Worm (Caenorhabditis elegans) whole organism, early embryonic: ENCODE measurements around the gene T04C12.11.
A peak's percentile ranks its signal among the peaks of the same experiment; 100 is the strongest.

ENCODE experiments used
- B0310.2 ChIP-seq: sonication (generic microtip); optimal IDR thresholded peaks from 2 replicates; lab custom pipeline; 2016; ENCODE audit warnings: mild to moderate bottlenecking, missing genetic modification characterization, missing compliant biosample characterization
- F13C5.2 ChIP-seq: sonication (generic microtip); optimal IDR thresholded peaks from 2 replicates; lab custom pipeline; 2017; ENCODE audit warnings: mild to moderate bottlenecking, missing genetic modification characterization, inconsistent platforms, missing compliant biosample characterization
- aly-1 ChIP-seq: sonication (generic microtip); optimal IDR thresholded peaks from 2 replicates; lab custom pipeline; 2016; ENCODE audit warnings: missing genetic modification characterization, missing compliant biosample characterization
- ama-1 ChIP-seq: fragments of 150-350 bp; optimal IDR thresholded peaks from 2 replicates; lab custom pipeline; 2014
- ceh-13 ChIP-seq: fragments of 200-800 bp; sonication (Bioruptor generic); optimal IDR thresholded peaks from 2 replicates; lab custom pipeline; 2018; ENCODE audit warnings: mild to moderate bottlenecking, missing genetic modification characterization, missing compliant biosample characterization
- ceh-36 ChIP-seq: sonication (generic microtip); optimal IDR thresholded peaks from 2 replicates; lab custom pipeline; 2016; ENCODE audit warnings: missing genetic modification characterization, inconsistent platforms, missing compliant biosample characterization
- ets-7 ChIP-seq: sonication (generic microtip); optimal IDR thresholded peaks from 2 replicates; lab custom pipeline; 2016; ENCODE audit warnings: missing genotype, missing genetic modification characterization, missing compliant biosample characterization
- flt-1 ChIP-seq: fragments of 200-800 bp; sonication (Bioruptor generic); IDR thresholded peaks from 2 replicates; pipeline ENCODE4 v1.3.6; 2022; ENCODE audit warnings: missing genetic modification characterization, missing compliant biosample characterization
- hmbx-1 ChIP-seq: sonication (generic microtip); optimal IDR thresholded peaks from 2 replicates; lab custom pipeline; 2016; ENCODE audit warnings: mild to moderate bottlenecking, missing genetic modification characterization, missing compliant biosample characterization
- hmg-4 ChIP-seq: fragments of 200-800 bp; sonication (Bioruptor generic); optimal IDR thresholded peaks from 2 replicates; lab custom pipeline; 2018; ENCODE audit warnings: mild to moderate bottlenecking, missing genetic modification characterization, missing compliant biosample characterization
- hnd-1 ChIP-seq: sonication (generic microtip); optimal IDR thresholded peaks from 2 replicates; lab custom pipeline; 2016; ENCODE audit warnings: missing genetic modification characterization, missing compliant biosample characterization
- pes-1 ChIP-seq: fragments of 200-800 bp; sonication (Bioruptor generic); IDR thresholded peaks from 2 replicates; pipeline ENCODE4 v1.3.6; 2022; ENCODE audit warnings: missing genetic modification reagents, missing genetic modification characterization, missing compliant biosample characterization
- scrt-1 ChIP-seq: fragments of 200-800 bp; sonication (Bioruptor generic); IDR thresholded peaks from 2 replicates; pipeline ENCODE4 v1.3.6; 2022; ENCODE audit warnings: missing genetic modification characterization, missing compliant biosample characterization
- sea-1 ChIP-seq: fragments of 200-800 bp; sonication (Bioruptor generic); conservative IDR thresholded peaks from 2 replicates; pipeline ENCODE4 v1.3.6; 2022; ENCODE audit warnings: missing genetic modification characterization, missing compliant biosample characterization
- tbx-11 ChIP-seq: fragments of 200-800 bp; sonication (Bioruptor generic); IDR thresholded peaks from 2 replicates; pipeline ENCODE4 v1.3.6; 2022; ENCODE audit warnings: missing genetic modification characterization, missing compliant biosample characterization
- tbx-37 ChIP-seq: fragments of 200-800 bp; sonication (Bioruptor generic); conservative IDR thresholded peaks from 2 replicates; pipeline ENCODE4 v1.3.6; 2022; ENCODE audit warnings: missing genetic modification reagents, missing genetic modification characterization, missing compliant biosample characterization
- tra-4 ChIP-seq: sonication (generic microtip); optimal IDR thresholded peaks from 2 replicates; lab custom pipeline; 2017; ENCODE audit warnings: missing genetic modification characterization, missing compliant biosample characterization

Gene T04C12.11

DNA sequence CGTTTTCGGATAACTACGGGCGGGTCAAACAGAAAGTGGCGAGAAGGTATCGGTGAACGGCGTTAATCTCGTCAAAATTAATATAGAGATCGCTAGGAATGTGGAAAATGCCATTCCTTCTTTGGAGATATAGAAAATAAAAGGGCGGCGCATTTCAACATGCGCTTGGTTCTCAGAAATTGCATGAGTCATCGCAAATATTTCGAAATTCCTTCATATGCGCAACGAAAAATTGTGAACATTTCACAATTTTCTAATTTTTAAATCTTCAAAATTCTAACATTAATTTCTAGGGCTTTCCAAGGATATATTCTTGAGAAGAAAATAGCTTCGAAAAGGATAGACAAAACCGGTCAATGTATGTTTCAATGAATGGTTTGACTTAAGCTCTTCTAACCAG is 18.8 kb upstream of the T04C12.11 start:
- no peak for TF ChIP-seq ceh-36 (tag; lab: Kevin White, UChicago)
- no peak for TF ChIP-seq B0310.2 (tag; lab: Kevin White, UChicago)
- no peak for TF ChIP-seq hmg-4 (GFP tag; lab: Kevin White, UChicago)
- TF ChIP-seq hnd-1 (tag; lab: Kevin White, UChicago): no peak
- TF ChIP-seq F13C5.2 (tag; lab: Kevin White, UChicago): no peak
- no peak for TF ChIP-seq tbx-37 (GFP tag; lab: Robert Waterston, UW)
- TF ChIP-seq tra-4 (tag; lab: Kevin White, UChicago): no peak
- TF ChIP-seq ama-1 (lab: Kevin White, UChicago): no peak
- TF ChIP-seq pes-1 (GFP tag; lab: Robert Waterston, UW): no peak
- no peak for TF ChIP-seq flt-1 (GFP tag; lab: Robert Waterston, UW)
- TF ChIP-seq tbx-11: no peak
- TF ChIP-seq aly-1 (tag; lab: Kevin White, UChicago): no peak

DNA sequence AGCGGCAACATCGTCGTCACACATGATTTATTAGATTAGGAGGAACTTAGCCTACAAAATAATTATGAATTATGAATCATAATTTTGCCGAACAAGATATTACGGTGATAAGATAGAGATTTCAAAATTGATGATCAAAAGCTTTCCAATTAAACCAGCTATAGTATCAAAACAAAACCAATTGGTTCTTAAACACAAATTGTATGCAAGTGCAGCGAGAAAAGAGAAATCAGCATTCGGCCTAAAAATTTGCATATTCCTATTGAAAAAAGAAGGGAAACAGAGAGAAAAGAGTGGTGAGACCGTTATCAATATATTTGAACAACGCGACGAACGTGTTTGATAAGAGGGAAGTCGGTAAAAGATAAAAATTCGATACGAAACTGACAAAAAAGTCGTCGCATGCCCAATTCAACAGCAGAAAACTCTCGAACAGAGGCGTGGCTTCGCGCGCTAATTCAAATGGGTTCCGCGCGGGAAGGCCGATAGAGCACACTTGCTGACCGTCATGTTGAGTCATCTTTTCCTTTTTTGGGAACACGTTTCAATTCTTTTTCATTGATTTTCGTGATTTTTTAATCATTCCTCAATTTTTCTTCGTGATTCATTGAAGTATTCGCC is 18.1 kb upstream of the T04C12.11 start, which contains the start of gene act-2:
Gene act-2, minus strand, starts transcription at position 51 of the 621 bp plus-strand sequence.
- TF ChIP-seq aly-1 (tag; lab: Kevin White, UChicago) (no peak), B0310.2 (tag; lab: Kevin White, UChicago) (peak; percentile 38)

DNA sequence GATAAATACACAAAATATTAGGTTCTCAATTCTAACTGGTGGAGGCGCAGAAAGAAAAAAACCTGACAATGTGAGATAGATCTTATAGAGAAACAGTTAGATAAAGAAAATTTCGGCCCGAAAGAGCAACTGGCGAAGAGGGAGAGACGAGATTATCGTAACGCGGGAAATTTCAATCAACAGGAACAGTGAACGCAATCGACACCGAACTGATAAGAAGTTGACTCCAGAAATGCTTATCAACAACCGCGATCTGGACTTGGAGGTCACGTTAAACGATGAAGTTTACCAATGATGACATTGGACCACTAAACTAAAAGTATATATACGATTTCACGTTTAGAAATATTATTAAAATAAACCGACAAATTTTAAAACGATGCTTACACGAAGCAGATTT is 16.3 kb upstream of the T04C12.11 start:
- TF ChIP-seq ets-7 (tag; lab: Kevin White, UChicago) (no peak), pes-1 (GFP tag; lab: Robert Waterston, UW) (no peak), tbx-11 (no peak), ama-1 (lab: Kevin White, UChicago) (no peak), F13C5.2 (tag; lab: Kevin White, UChicago) (no peak), B0310.2 (tag; lab: Kevin White, UChicago) (no peak), hmg-4 (GFP tag; lab: Kevin White, UChicago) (no peak), flt-1 (GFP tag; lab: Robert Waterston, UW) (no peak)

DNA sequence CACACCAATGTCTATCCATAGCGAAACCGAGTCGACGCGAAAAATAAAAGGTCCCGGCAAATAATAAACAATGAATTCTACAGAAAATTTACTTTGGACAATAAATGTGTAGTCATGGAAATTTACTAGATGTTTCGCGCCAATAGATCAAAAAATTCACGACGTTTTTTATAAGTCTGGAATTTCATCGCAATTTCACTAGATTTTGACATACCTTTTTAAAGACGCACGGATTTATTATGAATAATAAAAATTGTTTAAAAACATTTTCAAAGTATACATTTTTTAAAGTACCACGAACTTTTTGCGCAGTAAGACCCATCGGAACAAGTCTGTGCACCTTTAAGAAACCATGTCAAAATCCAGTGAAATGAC is 15.9 kb upstream of the T04C12.11 start:
- TF ChIP-seq tbx-37 (GFP tag; lab: Robert Waterston, UW) (no peak), sea-1 (GFP tag; lab: Robert Waterston, UW) (no peak), B0310.2 (tag; lab: Kevin White, UChicago) (no peak), flt-1 (GFP tag; lab: Robert Waterston, UW) (no peak), ceh-36 (tag; lab: Kevin White, UChicago) (no peak), hmg-4 (GFP tag; lab: Kevin White, UChicago) (no peak), pes-1 (GFP tag; lab: Robert Waterston, UW) (no peak), tbx-11 (no peak), aly-1 (tag; lab: Kevin White, UChicago) (no peak), F13C5.2 (tag; lab: Kevin White, UChicago) (no peak), ets-7 (tag; lab: Kevin White, UChicago) (no peak), hnd-1 (tag; lab: Kevin White, UChicago) (no peak), tra-4 (tag; lab: Kevin White, UChicago) (no peak), scrt-1 (GFP tag; lab: Robert Waterston, UW) (no peak)

DNA sequence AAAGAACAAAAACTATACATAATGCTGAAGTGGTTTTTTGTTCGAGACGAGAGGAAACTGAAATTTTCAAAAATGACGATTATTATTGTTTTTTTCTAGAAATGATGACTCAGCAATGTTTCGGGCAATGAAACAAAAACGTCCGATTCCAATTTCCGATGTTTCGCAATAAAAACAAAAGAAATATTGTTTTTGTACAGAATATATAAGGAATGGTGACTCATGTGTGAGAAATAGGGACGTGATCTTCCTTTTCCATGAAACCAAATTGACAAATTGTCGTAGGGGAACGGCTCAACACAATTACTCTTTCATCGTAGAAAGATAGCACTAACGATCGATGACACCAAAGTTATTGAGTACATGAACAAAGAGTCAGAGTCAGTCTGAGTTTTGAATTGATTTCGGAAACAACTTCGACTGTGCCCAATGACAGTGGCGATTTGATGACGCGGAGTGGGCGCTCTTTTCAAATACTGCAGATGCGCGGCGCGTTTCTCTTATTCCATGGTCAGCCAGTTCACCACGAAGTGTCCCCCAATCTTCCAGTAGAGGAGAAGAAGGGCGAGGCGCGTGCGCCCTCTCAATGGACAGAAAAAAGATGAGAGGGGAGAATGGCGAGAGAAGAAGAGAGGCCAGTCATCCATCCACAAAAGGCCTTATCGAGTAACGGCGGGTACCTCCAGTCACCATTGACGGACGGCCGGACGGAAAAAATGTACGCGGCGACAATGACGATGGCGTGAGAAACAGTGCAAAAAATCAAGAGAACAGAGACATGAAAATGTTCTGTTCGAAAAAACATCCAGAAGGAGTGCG is 15.3 kb upstream of the T04C12.11 start:
- TF ChIP-seq pes-1 (GFP tag; lab: Robert Waterston, UW): peak; percentile 34; the same call in 1 of the 2 replicates
- no peak for TF ChIP-seq B0310.2 (tag; lab: Kevin White, UChicago)
- TF ChIP-seq aly-1 (tag; lab: Kevin White, UChicago): peak; percentile 28
- peak; percentile 42 for TF ChIP-seq hmg-4 (GFP tag; lab: Kevin White, UChicago)

DNA sequence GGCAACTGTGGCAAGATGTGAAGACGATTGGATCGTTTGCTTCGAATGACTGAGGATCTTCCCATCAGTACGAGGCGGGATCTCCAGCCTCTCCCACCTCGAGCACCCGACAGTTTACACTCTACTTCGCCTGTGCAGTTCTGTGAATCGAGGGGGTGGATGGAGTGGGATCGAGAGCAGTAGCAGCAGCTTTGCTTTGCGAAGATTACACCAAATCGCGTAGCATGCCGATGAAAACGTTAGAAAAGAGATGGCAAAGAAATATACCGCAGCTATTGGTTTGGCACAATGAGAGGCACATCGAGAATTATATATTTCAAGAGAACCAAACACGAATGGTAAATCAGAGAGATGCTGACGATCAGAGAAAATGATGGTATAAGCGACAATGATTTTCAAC is 14.4 kb upstream of the T04C12.11 start, which contains the start of gene act-3:
Gene act-3, minus strand, starts transcription at position 51 of the 400 bp plus-strand sequence.
- TF ChIP-seq hnd-1 (tag; lab: Kevin White, UChicago): no peak
- no peak for TF ChIP-seq tbx-11
- TF ChIP-seq ama-1 (lab: Kevin White, UChicago): no peak

DNA sequence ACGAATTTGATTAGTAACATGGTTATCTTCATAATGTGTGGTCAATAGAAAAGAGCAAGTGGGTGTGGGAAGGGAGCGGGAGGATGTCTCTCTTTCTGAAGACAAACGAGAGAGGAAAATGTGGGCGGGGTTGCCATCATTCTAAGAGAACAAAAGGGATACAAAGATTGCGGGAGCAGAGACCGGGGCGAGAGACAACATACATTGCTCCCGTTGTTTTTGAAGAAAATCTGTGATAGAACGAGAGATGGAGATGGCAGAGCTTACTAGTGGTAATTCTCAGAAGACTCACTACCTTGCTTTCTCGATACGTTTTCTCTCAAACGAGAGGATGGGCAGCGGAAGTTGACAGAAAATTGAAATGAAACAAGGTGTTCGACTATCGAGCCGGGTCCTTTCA is 13.3 kb upstream of the T04C12.11 start:
- TF ChIP-seq ceh-13 (GFP tag; lab: Kevin White, UChicago) (no peak), hnd-1 (tag; lab: Kevin White, UChicago) (no peak), pes-1 (GFP tag; lab: Robert Waterston, UW) (no peak), tra-4 (tag; lab: Kevin White, UChicago) (no peak), hmg-4 (GFP tag; lab: Kevin White, UChicago) (no peak), scrt-1 (GFP tag; lab: Robert Waterston, UW) (no peak), F13C5.2 (tag; lab: Kevin White, UChicago) (no peak), B0310.2 (tag; lab: Kevin White, UChicago) (no peak), hmbx-1 (tag; lab: Kevin White, UChicago) (no peak), tbx-37 (GFP tag; lab: Robert Waterston, UW) (no peak), ets-7 (tag; lab: Kevin White, UChicago) (no peak), sea-1 (GFP tag; lab: Robert Waterston, UW) (no peak), ceh-36 (tag; lab: Kevin White, UChicago) (no peak), tbx-11 (no peak)
